Worm (Caenorhabditis elegans): ENCODE measurements around the gene K08H10.10.

ce11 chrV:9974264-9974663 is 26.6 kb upstream of the K08H10.10 start:
- TF ChIP-seq aly-1 (tag; optimal IDR thresholded peaks at IDR 0.05): no peak
- TF ChIP-seq tra-4 (tag; optimal IDR thresholded peaks at IDR 0.05): no peak
- no peak for TF ChIP-seq tbx-11 (GFP tag; IDR thresholded peaks at IDR 0.05)
- TF ChIP-seq pes-1 (GFP tag; IDR thresholded peaks at IDR 0.05): no peak
- TF ChIP-seq tbx-37 (GFP tag; conservative IDR thresholded peaks at IDR 0.05): no peak
- TF ChIP-seq hnd-1 (tag; optimal IDR thresholded peaks at IDR 0.05): no peak
- TF ChIP-seq scrt-1 (GFP tag; IDR thresholded peaks at IDR 0.05): no peak
- no peak for TF ChIP-seq flt-1 (GFP tag; IDR thresholded peaks at IDR 0.05)
- TF ChIP-seq F13C5.2 (tag; optimal IDR thresholded peaks at IDR 0.05): no peak
